Worm (Caenorhabditis elegans) whole organism, L1 larva: Measurements from ENCODE around the gene ZK637.15.

ENCODE experiments used
- C04F5.9 ChIP-seq: sonication (generic microtip); optimal IDR thresholded peaks from 2 replicates; lab custom pipeline; 2016; ENCODE audit warnings: missing genetic modification characterization, missing compliant biosample characterization
- C34B4.2 ChIP-seq: sonication (generic microtip); optimal IDR thresholded peaks from 2 replicates; lab custom pipeline; 2017; ENCODE audit warnings: mild to moderate bottlenecking, missing genetic modification characterization, missing compliant biosample characterization
- F16B12.6 ChIP-seq: fragments of 150-350 bp; optimal IDR thresholded peaks from 2 replicates; lab custom pipeline; 2014; ENCODE audit warnings: missing biosample characterization, missing genetic modification characterization
- aha-1 ChIP-seq: fragments of 150-350 bp; optimal IDR thresholded peaks from 2 replicates; lab custom pipeline; 2014; ENCODE audit warnings: missing biosample characterization, missing genetic modification characterization
- alr-1 ChIP-seq: fragments of 200-800 bp; sonication (Bioruptor generic); optimal IDR thresholded peaks from 2 replicates; lab custom pipeline; 2018; ENCODE audit warnings: borderline replicate concordance, mild to moderate bottlenecking, missing genetic modification characterization, missing compliant biosample characterization
- ama-1 ChIP-seq: fragments of 150-350 bp; optimal IDR thresholded peaks from 2 replicates; lab custom pipeline; 2014
- ceh-82 ChIP-seq, 3 experiments: fragments of 150-350 bp in 1 of 3; sonication (generic microtip) in 2 of 3; optimal IDR thresholded peaks; 2 replicates each; lab custom pipeline; 2014 to 2017; ENCODE audit warnings: missing biosample characterization in 3 of 3, missing genetic modification characterization in 3 of 3
- ces-1 ChIP-seq: fragments of 150-350 bp; optimal IDR thresholded peaks from 2 replicates; lab custom pipeline; 2014; ENCODE audit warnings: missing biosample characterization, missing genetic modification reagents, missing genetic modification characterization
- efl-1 ChIP-seq, 4 experiments: fragments of 150-350 bp; optimal IDR thresholded peaks in 3 of 4; peaks in 1 of 4; 1 replicate in 1 of 4; 2 replicates in 3 of 4; lab custom pipeline; 2014; ENCODE audit warnings: missing biosample characterization in 2 of 4, missing genetic modification characterization in 2 of 4, missing genetic modification reagents in 2 of 4
- efl-3 ChIP-seq: fragments of 200-800 bp; sonication (Bioruptor generic); optimal IDR thresholded peaks from 2 replicates; lab custom pipeline; 2018; ENCODE audit warnings: mild to moderate bottlenecking, missing genetic modification characterization, missing compliant biosample characterization
- egl-13 ChIP-seq: sonication (generic microtip); optimal IDR thresholded peaks from 2 replicates; lab custom pipeline; 2016; ENCODE audit warnings: missing genotype, missing genetic modification reagents, missing genetic modification characterization, missing compliant biosample characterization
- ets-5 ChIP-seq: fragments of 200-800 bp; sonication (Bioruptor generic); IDR thresholded peaks from 2 replicates; pipeline ENCODE4 v1.3.6; 2022; ENCODE audit warnings: missing genetic modification characterization, missing compliant biosample characterization
- fkh-4 ChIP-seq: sonication (generic microtip); optimal IDR thresholded peaks from 2 replicates; lab custom pipeline; 2016; ENCODE audit warnings: missing compliant biosample characterization, missing genetic modification characterization, borderline replicate concordance
- fos-1 ChIP-seq: fragments of 150-350 bp; optimal IDR thresholded peaks from 2 replicates; lab custom pipeline; 2014; ENCODE audit warnings: missing biosample characterization, missing genetic modification characterization
- grh-1 ChIP-seq: fragments of 200-800 bp; sonication (Bioruptor generic); IDR thresholded peaks from 2 replicates; pipeline ENCODE4 v1.3.6; 2022; ENCODE audit warnings: missing genetic modification reagents, missing genetic modification characterization, missing compliant biosample characterization
- hlh-4 ChIP-seq: sonication (generic microtip); optimal IDR thresholded peaks from 2 replicates; lab custom pipeline; 2016; ENCODE audit warnings: mild to moderate bottlenecking, missing genetic modification characterization, missing compliant biosample characterization
- irx-1 ChIP-seq: sonication (generic microtip); optimal IDR thresholded peaks from 2 replicates; lab custom pipeline; 2016; ENCODE audit warnings: missing genetic modification characterization, missing compliant biosample characterization
- lin-13 ChIP-seq: fragments of 150-350 bp; optimal IDR thresholded peaks from 2 replicates; lab custom pipeline; 2014; ENCODE audit warnings: missing biosample characterization, missing genetic modification reagents, missing genetic modification characterization
- lin-14 ChIP-seq: fragments of 200-800 bp; sonication (Bioruptor generic); optimal IDR thresholded peaks from 2 replicates; lab custom pipeline; 2018; ENCODE audit warnings: mild to moderate bottlenecking, missing genetic modification characterization, moderate library complexity, missing compliant biosample characterization
- lin-15B ChIP-seq: fragments of 150-350 bp; sonication (generic microtip); optimal IDR thresholded peaks from 3 replicates; lab custom pipeline; 2014; ENCODE audit warnings: missing biosample characterization, missing genetic modification characterization
- lir-3 ChIP-seq: sonication (generic microtip); optimal IDR thresholded peaks from 2 replicates; lab custom pipeline; 2016; ENCODE audit warnings: mild to moderate bottlenecking, missing genetic modification characterization, moderate library complexity, missing compliant biosample characterization; ENCODE audit not compliant: poor library complexity
- lsy-2 ChIP-seq, 2 experiments: fragments of 150-350 bp; optimal IDR thresholded peaks; 2 replicates each; lab custom pipeline; 2014; ENCODE audit warnings: missing biosample characterization in 2 of 2, missing genetic modification characterization in 2 of 2
- nhr-12 ChIP-seq: sonication (generic microtip); optimal IDR thresholded peaks from 2 replicates; lab custom pipeline; 2017; ENCODE audit warnings: missing biosample characterization, missing genetic modification characterization
- nhr-19 ChIP-seq: fragments of 200-800 bp; sonication (Bioruptor generic); conservative IDR thresholded peaks from 2 replicates; pipeline ENCODE4 v1.3.6; 2022; ENCODE audit warnings: missing genetic modification characterization, missing compliant biosample characterization
- nhr-28 ChIP-seq: fragments of 150-350 bp; optimal IDR thresholded peaks from 2 replicates; lab custom pipeline; 2014; ENCODE audit warnings: missing biosample characterization, missing genetic modification characterization
- nhr-71 ChIP-seq: sonication (generic microtip); optimal IDR thresholded peaks from 2 replicates; lab custom pipeline; 2016; ENCODE audit warnings: mild to moderate bottlenecking, missing genetic modification characterization, moderate library complexity, missing compliant biosample characterization
- nhr-76 ChIP-seq: sonication (generic microtip); optimal IDR thresholded peaks from 2 replicates; lab custom pipeline; 2017; ENCODE audit warnings: missing biosample characterization, missing genetic modification characterization
- nhr-77 ChIP-seq: fragments of 150-350 bp; optimal IDR thresholded peaks from 2 replicates; lab custom pipeline; 2014; ENCODE audit warnings: missing biosample characterization, missing genetic modification characterization
- nhr-84 ChIP-seq: sonication (generic microtip); optimal IDR thresholded peaks from 2 replicates; lab custom pipeline; 2017; ENCODE audit warnings: missing biosample characterization, missing genetic modification characterization
- nhr-85 ChIP-seq: sonication (generic microtip); peaks from one replicate; lab custom pipeline; 2016; ENCODE audit warnings: missing genetic modification characterization, inconsistent platforms, missing compliant biosample characterization
- nhr-90 ChIP-seq: sonication (generic microtip); optimal IDR thresholded peaks from 2 replicates; lab custom pipeline; 2016; ENCODE audit warnings: mild to moderate bottlenecking, missing genetic modification characterization, missing compliant biosample characterization; ENCODE audit not compliant: poor library complexity
- pqm-1 ChIP-seq: sonication (generic microtip); optimal IDR thresholded peaks from 3 replicates; lab custom pipeline; 2017; ENCODE audit warnings: missing biosample characterization, missing genetic modification characterization
- rnt-1 ChIP-seq: sonication (generic microtip); optimal IDR thresholded peaks from 2 replicates; lab custom pipeline; 2016; ENCODE audit warnings: mild to moderate bottlenecking, missing genetic modification characterization, moderate library complexity, missing compliant biosample characterization
- skn-1 ChIP-seq: fragments of 150-350 bp; optimal IDR thresholded peaks from 2 replicates; lab custom pipeline; 2014; ENCODE audit warnings: missing biosample characterization, missing genetic modification characterization
- snpc-4 ChIP-seq: fragments of 150-350 bp; optimal IDR thresholded peaks from 2 replicates; lab custom pipeline; 2014; ENCODE audit warnings: missing biosample characterization, missing genetic modification characterization
- snu-23 ChIP-seq: sonication (generic microtip); optimal IDR thresholded peaks from 2 replicates; lab custom pipeline; 2016; ENCODE audit warnings: missing genetic modification characterization, missing compliant biosample characterization
- sox-4 ChIP-seq: sonication (generic microtip); optimal IDR thresholded peaks from 2 replicates; lab custom pipeline; 2016; ENCODE audit warnings: missing genetic modification characterization, missing compliant biosample characterization
- swsn-7 ChIP-seq: sonication (generic microtip); optimal IDR thresholded peaks from 2 replicates; lab custom pipeline; 2016; ENCODE audit warnings: missing genetic modification characterization, missing compliant biosample characterization
- tbx-2 ChIP-seq: sonication (generic microtip); optimal IDR thresholded peaks from 2 replicates; lab custom pipeline; 2016; ENCODE audit warnings: missing genetic modification characterization, missing compliant biosample characterization
- tlp-1 ChIP-seq: fragments of 150-350 bp; optimal IDR thresholded peaks from 2 replicates; lab custom pipeline; 2014; ENCODE audit warnings: missing biosample characterization, missing genetic modification characterization
- unc-130 ChIP-seq: fragments of 150-350 bp; optimal IDR thresholded peaks from 2 replicates; lab custom pipeline; 2017; ENCODE audit warnings: missing biosample characterization, missing genetic modification characterization, inconsistent platforms
- unc-62 ChIP-seq: fragments of 150-350 bp; optimal IDR thresholded peaks from 2 replicates; lab custom pipeline; 2014; ENCODE audit warnings: missing biosample characterization, missing genetic modification reagents, missing genetic modification characterization
- xbp-1 ChIP-seq: sonication (generic microtip); optimal IDR thresholded peaks from 2 replicates; lab custom pipeline; 2016; ENCODE audit warnings: missing genetic modification characterization, missing compliant biosample characterization
- ztf-11 ChIP-seq, 2 experiments: sonication (generic microtip); optimal IDR thresholded peaks; 2 replicates each; lab custom pipeline; 2016 to 2017; ENCODE audit warnings: missing genetic modification characterization in 2 of 2, missing biosample characterization in 1 of 2, missing compliant biosample characterization in 1 of 2
- ztf-4 ChIP-seq: fragments of 150-350 bp; optimal IDR thresholded peaks from 2 replicates; lab custom pipeline; 2014; ENCODE audit warnings: missing biosample characterization, missing genetic modification characterization

Gene ZK637.15

ce11 chrIII:8926512-8926911 lies 6.6 kb downstream of the ZK637.15 start (continued):
- no peak for TF ChIP-seq unc-130

ce11 chrIII:8929723-8930122 lies 9.8 kb downstream of the ZK637.15 start, which contains the start of gene arrd-15:
Gene arrd-15, plus strand, starts transcription at chrIII:8930023.
- no peak for TF ChIP-seq lin-13 (GFP tag; lab: Kevin White, UChicago)
- no peak for TF ChIP-seq snu-23
- no peak for TF ChIP-seq aha-1 (tag; lab: Kevin White, UChicago)
- no peak for TF ChIP-seq fkh-4 (tag; lab: Kevin White, UChicago)
- no peak for TF ChIP-seq tlp-1 (tag; lab: Kevin White, UChicago)
- no peak for TF ChIP-seq lir-3
- no peak for TF ChIP-seq alr-1 (tag; lab: Kevin White, UChicago)
- no peak for TF ChIP-seq irx-1
- no peak for TF ChIP-seq nhr-85
- no peak for TF ChIP-seq skn-1 (tag; lab: Kevin White, UChicago)
- TF ChIP-seq efl-3 = no peak
- TF ChIP-seq, all 84 proteins: peak for 0

- TF ChIP-seq rnt-1 (tag; lab: Kevin White, UChicago) (no peak), lin-14 (peak; percentile 54), lsy-2 (tag; optimal IDR thresholded peaks at IDR 0.05; lab: Kevin White, UChicago) (peak in 1 of 2 experiments; percentile 21), aha-1 (tag; lab: Kevin White, UChicago) (no peak), irx-1 (no peak), ceh-82 (tag; optimal IDR thresholded peaks at IDR 0.05; lab: Kevin White, UChicago) (peak in 1 of 3 experiments; percentile 14), nhr-71 (tag; lab: Kevin White, UChicago) (peak; percentile 0)
Measured at ce11 chrIII:8933696-8934095, 13.8 kb downstream of the ZK637.15 start.

ce11 chrIII:8934378-8934777 lies 14.5 kb downstream of the ZK637.15 start:
- TF ChIP-seq lin-15B = no peak
- TF ChIP-seq efl-1 (optimal IDR thresholded peaks at IDR 0.05; lab: Kevin White, UChicago) = no peak
- TF ChIP-seq efl-1 (GFP tag; optimal IDR thresholded peaks at IDR 0.05 in 1 of 2; lab: Kevin White, UChicago) = peak in 1 of 2 experiments; percentile 91
- no peak for TF ChIP-seq xbp-1
- TF ChIP-seq unc-130 = no peak

ce11 chrIII:8937571-8937970 lies 17.7 kb downstream of the ZK637.15 start:
- TF ChIP-seq ets-5 (GFP tag; lab: Robert Waterston, UW) = no peak
- no peak for TF ChIP-seq pqm-1 (tag; lab: Kevin White, UChicago)
- peak; percentile 32 for TF ChIP-seq unc-130
- no peak for TF ChIP-seq unc-62 (GFP tag; lab: Kevin White, UChicago)
- TF ChIP-seq egl-13 = peak; percentile 57
- peak; percentile 72 to 85 for TF ChIP-seq lsy-2 (tag; optimal IDR thresholded peaks at IDR 0.05; lab: Kevin White, UChicago)
- no peak for TF ChIP-seq tlp-1 (tag; lab: Kevin White, UChicago)
- TF ChIP-seq nhr-90 (tag; lab: Kevin White, UChicago) = peak; percentile 65
- TF ChIP-seq grh-1 (GFP tag; lab: Robert Waterston, UW) = no peak
- no peak for TF ChIP-seq nhr-28 (tag; lab: Kevin White, UChicago)
- no peak for TF ChIP-seq ama-1 (lab: Kevin White, UChicago)
- peak; percentile 76 for TF ChIP-seq swsn-7 (tag; lab: Kevin White, UChicago)
- TF ChIP-seq nhr-12 = no peak
- no peak for TF ChIP-seq fkh-4 (tag; lab: Kevin White, UChicago)
- peak; percentile 73 for TF ChIP-seq xbp-1
- TF ChIP-seq tbx-2 (tag; lab: Kevin White, UChicago) = peak; percentile 73
- TF ChIP-seq lin-14 = peak; percentile 77
- TF ChIP-seq snpc-4 = peak; percentile 52
- TF ChIP-seq sox-4 (tag; lab: Kevin White, UChicago) = peak; percentile 34
- TF ChIP-seq nhr-19 = peak; percentile 76
- no peak for TF ChIP-seq aha-1 (tag; lab: Kevin White, UChicago)
- TF ChIP-seq C34B4.2 = no peak
- TF ChIP-seq hlh-4 (tag; lab: Kevin White, UChicago) = no peak
- peak; percentile 38 for TF ChIP-seq ztf-4 (tag; lab: Kevin White, UChicago)
- TF ChIP-seq nhr-85 = peak; percentile 7
- TF ChIP-seq nhr-77 (tag; lab: Kevin White, UChicago) = peak; percentile 54
- no peak for TF ChIP-seq lin-15B
- no peak for TF ChIP-seq nhr-84 (tag; lab: Kevin White, UChicago)
- peak; percentile 16 for TF ChIP-seq fos-1 (tag; lab: Kevin White, UChicago)
- TF ChIP-seq ces-1 = no peak
- peak in 1 of 2 experiments; percentile 41 for TF ChIP-seq ztf-11 (tag; optimal IDR thresholded peaks at IDR 0.05; lab: Kevin White, UChicago)
- no peak for TF ChIP-seq nhr-76 (tag; lab: Kevin White, UChicago)
- peak; percentile 38 for TF ChIP-seq F16B12.6 (tag; lab: Kevin White, UChicago)
- TF ChIP-seq C04F5.9 (tag; lab: Kevin White, UChicago) = peak; percentile 46
